Fruit fly (Drosophila melanogaster) whole organism, embryonic: ENCODE results near the gene Hsp110.

Source experiments
- Atf3 ChIP-seq: fragments of 200-800 bp; sonication (Bioruptor generic); optimal IDR thresholded peaks from 3 replicates; lab custom pipeline; 2016; ENCODE audit warnings: missing biosample characterization, missing genetic modification characterization
- CG10366 ChIP-seq: fragments of 200-800 bp; sonication (Bioruptor generic); IDR thresholded peaks from 2 replicates; pipeline ENCODE4 v1.3.6; 2022; ENCODE audit warnings: missing biosample characterization, missing genetic modification characterization
- CG10565 ChIP-seq: fragments of 200-800 bp; sonication (Bioruptor generic); optimal IDR thresholded peaks from 3 replicates; lab custom pipeline; 2016; ENCODE audit warnings: missing biosample characterization, mild to moderate bottlenecking, missing genetic modification characterization
- CG11560 ChIP-seq: fragments of 200-800 bp; sonication (Bioruptor generic); IDR thresholded peaks from 3 replicates; pipeline ENCODE4 v1.3.6; 2022; ENCODE audit warnings: missing biosample characterization, missing genetic modification characterization
- CG14014 ChIP-seq: fragments of 200-800 bp; sonication (Bioruptor generic); IDR thresholded peaks from 2 replicates; pipeline ENCODE4 v1.3.6; 2022; ENCODE audit warnings: missing biosample characterization, missing genetic modification characterization
- CG1647 ChIP-seq: fragments of 200-800 bp; sonication (Bioruptor generic); optimal IDR thresholded peaks from 3 replicates; lab custom pipeline; 2016; ENCODE audit warnings: missing biosample characterization, missing genetic modification characterization
- CG16779 ChIP-seq: fragments of 200-800 bp; sonication (Bioruptor generic); IDR thresholded peaks from 2 replicates; pipeline ENCODE4 v1.3.6; 2022; ENCODE audit warnings: missing biosample characterization, missing genetic modification characterization
- CG16815 ChIP-seq: fragments of 200-800 bp; sonication (Bioruptor generic); optimal IDR thresholded peaks from 3 replicates; lab custom pipeline; 2017; ENCODE audit warnings: missing biosample characterization, mild to moderate bottlenecking, missing genetic modification characterization
- CG18011 ChIP-seq: fragments of 200-800 bp; sonication (Bioruptor generic); optimal IDR thresholded peaks from 2 replicates; lab custom pipeline; 2017; ENCODE audit warnings: missing biosample characterization, missing genetic modification characterization, mild to moderate bottlenecking, moderate library complexity, missing genotype
- CG2129 ChIP-seq: fragments of 200-800 bp; sonication (Bioruptor generic); IDR thresholded peaks from 2 replicates; pipeline ENCODE4 v1.3.6; 2022; ENCODE audit warnings: missing biosample characterization, missing genetic modification characterization; ENCODE audit not compliant: partially characterized antibody
- CG2712 ChIP-seq: fragments of 200-800 bp; optimal IDR thresholded peaks from 3 replicates; lab custom pipeline; 2019; ENCODE audit warnings: missing biosample characterization, mild to moderate bottlenecking, missing genetic modification characterization, moderate library complexity
- CG4282 ChIP-seq: fragments of 200-800 bp; sonication (Bioruptor generic); optimal IDR thresholded peaks from 2 replicates; lab custom pipeline; 2016; ENCODE audit warnings: missing biosample characterization, missing genetic modification characterization
- CG8089 ChIP-seq: fragments of 200-800 bp; sonication (Bioruptor generic); optimal IDR thresholded peaks from 3 replicates; lab custom pipeline; 2016; ENCODE audit warnings: missing biosample characterization, missing genetic modification characterization
- CG8944 ChIP-seq: fragments of 200-800 bp; sonication (Bioruptor generic); optimal IDR thresholded peaks from 3 replicates; lab custom pipeline; 2016; ENCODE audit warnings: missing biosample characterization, missing genetic modification characterization
- D ChIP-seq, 2 experiments: fragments of 200-800 bp in 1 of 2; fragments of >200 bp in 1 of 2; sonication (Bioruptor generic) in 1 of 2; optimal IDR thresholded peaks; 2 replicates in 1 of 2; 3 replicates in 1 of 2; lab custom pipeline; 2017; ENCODE audit warnings: mild to moderate bottlenecking in 1 of 2, missing biosample characterization in 1 of 2, missing genetic modification characterization in 1 of 2, missing genetic modification reagents in 1 of 2
- Deaf1 ChIP-seq: fragments of 200-800 bp; optimal IDR thresholded peaks from 3 replicates; lab custom pipeline; 2019; ENCODE audit warnings: missing biosample characterization, mild to moderate bottlenecking, missing genetic modification characterization, moderate library complexity
- Dip2 ChIP-seq: fragments of 200-800 bp; sonication (Bioruptor generic); IDR thresholded peaks from 2 replicates; pipeline ENCODE4 v1.3.6; 2022; ENCODE audit warnings: missing biosample characterization, missing genetic modification characterization
- Dp ChIP-seq: fragments of 200-800 bp; sonication (Bioruptor generic); optimal IDR thresholded peaks from 2 replicates; lab custom pipeline; 2018; ENCODE audit warnings: missing biosample characterization, mild to moderate bottlenecking, missing genetic modification characterization, moderate library complexity
- Fer1 ChIP-seq: fragments of 200-800 bp; sonication (Bioruptor generic); optimal IDR thresholded peaks from 2 replicates; lab custom pipeline; 2017; ENCODE audit warnings: missing biosample characterization, mild to moderate bottlenecking, missing genetic modification characterization
- Fer2 ChIP-seq: fragments of 200-800 bp; sonication (Bioruptor generic); optimal IDR thresholded peaks from 2 replicates; lab custom pipeline; 2018; ENCODE audit warnings: missing biosample characterization, mild to moderate bottlenecking, missing genetic modification characterization, moderate library complexity
- Gsc ChIP-seq: fragments of 200-800 bp; sonication (Bioruptor generic); IDR thresholded peaks from 2 replicates; pipeline ENCODE4 v1.3.6; 2022; ENCODE audit warnings: missing biosample characterization, missing genetic modification characterization
- Hey ChIP-seq: fragments of 200-800 bp; sonication (Bioruptor generic); optimal IDR thresholded peaks from 3 replicates; lab custom pipeline; 2018; ENCODE audit warnings: missing biosample characterization, mild to moderate bottlenecking, missing genetic modification characterization
- Hr3 ChIP-seq: fragments of 200-800 bp; sonication (Bioruptor generic); optimal IDR thresholded peaks from 3 replicates; lab custom pipeline; 2016; ENCODE audit warnings: missing biosample characterization, missing genetic modification characterization
- Hr51 ChIP-seq, 2 experiments: fragments of 200-800 bp; sonication (Bioruptor generic); optimal IDR thresholded peaks; 2 replicates in 1 of 2; 3 replicates in 1 of 2; lab custom pipeline; 2016 to 2018; ENCODE audit warnings: missing biosample characterization in 2 of 2, missing genetic modification characterization in 2 of 2, mild to moderate bottlenecking in 1 of 2, moderate library complexity in 1 of 2
- Hsf ChIP-seq: fragments of 200-800 bp; sonication (Bioruptor generic); optimal IDR thresholded peaks from 3 replicates; lab custom pipeline; 2016; ENCODE audit warnings: missing biosample characterization, missing genetic modification characterization
- Mrtf ChIP-seq: fragments of 200-800 bp; sonication (Bioruptor generic); IDR thresholded peaks from 3 replicates; pipeline ENCODE4 v1.3.6; 2022; ENCODE audit warnings: missing biosample characterization, missing genetic modification characterization
- NfI ChIP-seq: fragments of 200-800 bp; sonication (Bioruptor generic); optimal IDR thresholded peaks from 3 replicates; lab custom pipeline; 2018; ENCODE audit warnings: missing biosample characterization, mild to moderate bottlenecking, missing genetic modification characterization, moderate library complexity
- Oaz ChIP-seq: fragments of 200-800 bp; sonication (Bioruptor generic); IDR thresholded peaks from 2 replicates; pipeline ENCODE4 v1.3.6; 2022; ENCODE audit warnings: missing biosample characterization, missing genetic modification characterization
- Ptx1 ChIP-seq: fragments of 200-800 bp; sonication (Bioruptor generic); IDR thresholded peaks from 2 replicates; pipeline ENCODE4 v1.3.6; 2022; ENCODE audit warnings: missing biosample characterization, missing genetic modification characterization
- Scr ChIP-seq: fragments of 200-800 bp; sonication (Bioruptor generic); IDR thresholded peaks from 2 replicates; pipeline ENCODE4 v1.3.6; 2022; ENCODE audit warnings: missing biosample characterization, missing genetic modification characterization; ENCODE audit not compliant: partially characterized antibody
- Side ChIP-seq: fragments of 200-800 bp; sonication (Bioruptor generic); optimal IDR thresholded peaks from 2 replicates; lab custom pipeline; 2016; ENCODE audit warnings: missing biosample characterization, missing genetic modification characterization
- Sox102F ChIP-seq: fragments of 200-800 bp; sonication (Bioruptor generic); optimal IDR thresholded peaks from 2 replicates; lab custom pipeline; 2018; ENCODE audit warnings: missing biosample characterization, mild to moderate bottlenecking, missing genetic modification characterization, moderate library complexity
- Stat92E ChIP-seq, 3 experiments: fragments of >200 bp in 2 of 3; fragments of 200-800 bp in 1 of 3; sonication (Bioruptor generic) in 1 of 3; optimal IDR thresholded peaks; 2 replicates each; lab custom pipeline; 2017 to 2019; ENCODE audit warnings: missing biosample characterization in 3 of 3, missing genetic modification characterization in 3 of 3, mild to moderate bottlenecking in 1 of 3, moderate library complexity in 1 of 3
- Vsx1 ChIP-seq: fragments of 200-800 bp; sonication (Bioruptor generic); optimal IDR thresholded peaks from 2 replicates; lab custom pipeline; 2017; ENCODE audit warnings: missing biosample characterization, mild to moderate bottlenecking, missing genetic modification characterization, missing genetic modification reagents
- bab2 ChIP-seq: fragments of 200-800 bp; sonication (Bioruptor generic); optimal IDR thresholded peaks from 2 replicates; lab custom pipeline; 2016; ENCODE audit warnings: missing biosample characterization, missing genetic modification characterization
- bowl ChIP-seq: fragments of 200-800 bp; sonication (Bioruptor generic); IDR thresholded peaks from 2 replicates; pipeline ENCODE4 v1.3.6; 2022; ENCODE audit warnings: missing biosample characterization, missing genetic modification characterization
- cad ChIP-seq: fragments of >200 bp; optimal IDR thresholded peaks from 2 replicates; lab custom pipeline; 2017; ENCODE audit warnings: missing biosample characterization, missing genetic modification characterization
- dysf ChIP-seq: fragments of 200-800 bp; sonication (Bioruptor generic); IDR thresholded peaks from 3 replicates; pipeline ENCODE4 v1.3.6; 2022; ENCODE audit warnings: missing biosample characterization, missing genetic modification characterization
- esg ChIP-seq: fragments of 200-800 bp; sonication (Bioruptor generic); conservative IDR thresholded peaks from 2 replicates; pipeline ENCODE4 v1.3.6; 2022; ENCODE audit warnings: missing biosample characterization, missing genetic modification characterization
- eve ChIP-seq, 2 experiments: fragments of >200 bp; optimal IDR thresholded peaks; 2 replicates each; lab custom pipeline; 2017; ENCODE audit warnings: missing biosample characterization in 2 of 2, missing genetic modification characterization in 2 of 2
- gsb ChIP-seq: fragments of 200-800 bp; sonication (Bioruptor generic); IDR thresholded peaks from 2 replicates; pipeline ENCODE4 v1.3.6; 2022; ENCODE audit warnings: missing biosample characterization, missing genetic modification characterization
- inv ChIP-seq: fragments of 200-800 bp; sonication (Bioruptor generic); IDR thresholded peaks from 2 replicates; pipeline ENCODE4 v1.3.6; 2022; ENCODE audit warnings: missing biosample characterization, missing genetic modification characterization; ENCODE audit not compliant: partially characterized antibody
- lab ChIP-seq: fragments of 200-800 bp; sonication (Bioruptor generic); optimal IDR thresholded peaks from 3 replicates; lab custom pipeline; 2017; ENCODE audit warnings: missing biosample characterization, missing genetic modification characterization, mild to moderate bottlenecking, moderate library complexity, missing genetic modification reagents
- nmo ChIP-seq: fragments of 200-800 bp; sonication (Bioruptor generic); optimal IDR thresholded peaks from 2 replicates; lab custom pipeline; 2018; ENCODE audit warnings: missing biosample characterization, mild to moderate bottlenecking, missing genetic modification characterization, moderate library complexity
- run ChIP-seq: fragments of 200-800 bp; sonication (Bioruptor generic); optimal IDR thresholded peaks from 3 replicates; lab custom pipeline; 2018; ENCODE audit warnings: missing biosample characterization, mild to moderate bottlenecking, missing genetic modification characterization
- salm ChIP-seq: fragments of 200-800 bp; sonication (Bioruptor generic); optimal IDR thresholded peaks from 2 replicates; lab custom pipeline; 2018; ENCODE audit warnings: missing biosample characterization, mild to moderate bottlenecking, missing genetic modification characterization
- seq ChIP-seq: fragments of 200-800 bp; sonication (Bioruptor generic); IDR thresholded peaks from 2 replicates; pipeline ENCODE4 v1.3.6; 2022; ENCODE audit warnings: missing biosample characterization, missing genetic modification characterization
- sob ChIP-seq: fragments of 200-800 bp; sonication (Bioruptor generic); IDR thresholded peaks from 2 replicates; pipeline ENCODE4 v1.3.6; 2022; ENCODE audit warnings: missing biosample characterization, missing genetic modification characterization
- unc-4 ChIP-seq: fragments of 200-800 bp; sonication (Bioruptor generic); IDR thresholded peaks from 2 replicates; pipeline ENCODE4 v1.3.6; 2022; ENCODE audit warnings: missing biosample characterization, missing genetic modification characterization; ENCODE audit not compliant: partially characterized antibody

The Hsp110 gene

dm6 chr3L:14050944-14051548, 14.2 kb downstream of the Hsp110 start, which contains the start of gene CG6833 (continued):
- peak; percentile 79 for TF ChIP-seq Hsf (GFP tag; lab: Kevin White, UChicago)
- 0 out of 2 replicates have a peak, but pooled peaks have one; percentile 44 for TF ChIP-seq bowl
- TF ChIP-seq lab (GFP tag; lab: Kevin White, UChicago) = peak; percentile 74
- peak; percentile 59 for TF ChIP-seq Fer1 (GFP tag; lab: Kevin White, UChicago)
- TF ChIP-seq CG18011 (GFP tag; lab: Kevin White, UChicago) = no peak
- TF ChIP-seq Scr (GFP tag; lab: Robert Waterston, UW) = no peak
- TF ChIP-seq CG10366 (GFP tag; lab: Robert Waterston, UW) = peak; percentile 82
- no peak for TF ChIP-seq inv (GFP tag; lab: Robert Waterston, UW)
- TF ChIP-seq Deaf1 (tag; lab: Kevin White, UChicago) = no peak
- no peak for TF ChIP-seq run (tag; lab: Kevin White, UChicago)
- TF ChIP-seq bab2 (GFP tag; lab: Kevin White, UChicago) = peak; percentile 63
- no peak for TF ChIP-seq Dip2 (GFP tag; lab: Robert Waterston, UW)
- TF ChIP-seq CG8944 (GFP tag; lab: Kevin White, UChicago) = peak; percentile 78
- TF ChIP-seq Gsc (GFP tag; lab: Robert Waterston, UW) = no peak
- no peak for TF ChIP-seq CG4282 (GFP tag; lab: Kevin White, UChicago)
- TF ChIP-seq CG11560 (tag; lab: Robert Waterston, UW) = peak; percentile 39; the same call in 1 of the 3 replicates
- no peak for TF ChIP-seq Oaz (GFP tag; lab: Robert Waterston, UW)
- TF ChIP-seq Stat92E (GFP tag; optimal IDR thresholded peaks at IDR 0.05; lab: Kevin White, UChicago) = no peak
- TF ChIP-seq CG16815 (GFP tag; lab: Kevin White, UChicago) = peak; percentile 35
- TF ChIP-seq NfI = peak; percentile 71
- peak; percentile 69 for TF ChIP-seq gsb (GFP tag; lab: Robert Waterston, UW)
- peak; percentile 82 for TF ChIP-seq CG16779
- TF ChIP-seq salm (tag; lab: Kevin White, UChicago) = no peak
- TF ChIP-seq Side (GFP tag; lab: Kevin White, UChicago) = peak; percentile 74
- TF ChIP-seq seq (GFP tag; lab: Robert Waterston, UW) = no peak
- TF ChIP-seq CG2712 (tag; lab: Kevin White, UChicago) = peak; percentile 73
- TF ChIP-seq Atf3 (GFP tag; lab: Kevin White, UChicago) = peak; percentile 50
- TF ChIP-seq Hr3 (GFP tag; lab: Kevin White, UChicago) = peak; percentile 67
- no peak for TF ChIP-seq CG2129
- TF ChIP-seq unc-4 (GFP tag; lab: Robert Waterston, UW) = no peak
- TF ChIP-seq Vsx1 (GFP tag; lab: Kevin White, UChicago) = no peak
- TF ChIP-seq CG8089 (GFP tag; lab: Kevin White, UChicago) = no peak
- TF ChIP-seq Hr51 (GFP tag; optimal IDR thresholded peaks at IDR 0.05; lab: Kevin White, UChicago) = peak; percentile 32 to 57
- peak; percentile 62; the same call in 1 of the 2 replicates for TF ChIP-seq esg
- no peak for TF ChIP-seq cad (GFP tag; lab: Kevin White, UChicago)
- peak; percentile 49 for TF ChIP-seq Sox102F (GFP tag; lab: Kevin White, UChicago)
- TF ChIP-seq D (optimal IDR thresholded peaks at IDR 0.05; lab: Kevin White, UChicago) = no peak
- peak; percentile 58 for TF ChIP-seq D (GFP tag; optimal IDR thresholded peaks at IDR 0.05; lab: Kevin White, UChicago)
- no peak for TF ChIP-seq Hey (tag; lab: Kevin White, UChicago)
- peak; percentile 85 for TF ChIP-seq Ptx1 (GFP tag; lab: Robert Waterston, UW)
- TF ChIP-seq nmo (GFP tag; lab: Kevin White, UChicago) = peak; percentile 47
- TF ChIP-seq Dp (GFP tag; lab: Kevin White, UChicago) = peak; percentile 19
- TF ChIP-seq eve (GFP tag; optimal IDR thresholded peaks at IDR 0.05; lab: Kevin White, UChicago) = no peak
- peak; percentile 84 for TF ChIP-seq CG1647
- TF ChIP-seq dysf (GFP tag; lab: Robert Waterston, UW) = peak; percentile 81
- peak; percentile 77; the same call in 2 of the 3 replicates for TF ChIP-seq Mrtf (GFP tag; lab: Robert Waterston, UW)
- peak; percentile 86 for TF ChIP-seq sob (GFP tag; lab: Robert Waterston, UW)
- TF ChIP-seq CG10565 = no peak
- peak; percentile 78 for TF ChIP-seq CG14014 (GFP tag; lab: Robert Waterston, UW)
- peak; percentile 5 for TF ChIP-seq Fer2 (tag; lab: Kevin White, UChicago)
